Worm (Caenorhabditis elegans) whole organism, L1 larva: ENCODE results near the gene enpl-1.

Source experiments
- blmp-1 ChIP-seq: fragments of 150-350 bp; optimal IDR thresholded peaks from 2 replicates; lab custom pipeline; 2014; ENCODE audit warnings: missing biosample characterization, missing genetic modification characterization
- egl-27 ChIP-seq, 2 experiments: fragments of 150-350 bp in 1 of 2; sonication (generic microtip); optimal IDR thresholded peaks; 3 replicates each; lab custom pipeline; 2017 to 2018; ENCODE audit warnings: missing biosample characterization in 2 of 2, missing genetic modification characterization in 2 of 2, missing genetic modification reagents in 2 of 2
- fos-1 ChIP-seq: fragments of 150-350 bp; optimal IDR thresholded peaks from 2 replicates; lab custom pipeline; 2014; ENCODE audit warnings: missing biosample characterization, missing genetic modification characterization
- jun-1 ChIP-seq: fragments of 150-350 bp; optimal IDR thresholded peaks from 2 replicates; lab custom pipeline; 2014; ENCODE audit warnings: missing biosample characterization, missing genetic modification reagents, missing genetic modification characterization
- lin-39 ChIP-seq: fragments of 150-350 bp; optimal IDR thresholded peaks from 2 replicates; lab custom pipeline; 2014; ENCODE audit warnings: missing biosample characterization, missing genetic modification reagents, missing genetic modification characterization
- mdl-1 ChIP-seq, 2 experiments: fragments of 150-350 bp; optimal IDR thresholded peaks; 2 replicates each; lab custom pipeline; 2014 to 2017; ENCODE audit warnings: missing biosample characterization in 2 of 2, missing genetic modification characterization in 2 of 2, inconsistent platforms in 1 of 2
- nhr-28 ChIP-seq: fragments of 150-350 bp; optimal IDR thresholded peaks from 2 replicates; lab custom pipeline; 2014; ENCODE audit warnings: missing biosample characterization, missing genetic modification characterization
- nhr-77 ChIP-seq: fragments of 150-350 bp; optimal IDR thresholded peaks from 2 replicates; lab custom pipeline; 2014; ENCODE audit warnings: missing biosample characterization, missing genetic modification characterization
- snpc-4 ChIP-seq: fragments of 150-350 bp; optimal IDR thresholded peaks from 2 replicates; lab custom pipeline; 2014; ENCODE audit warnings: missing biosample characterization, missing genetic modification characterization
- unc-130 ChIP-seq: fragments of 150-350 bp; optimal IDR thresholded peaks from 2 replicates; lab custom pipeline; 2017; ENCODE audit warnings: missing biosample characterization, missing genetic modification characterization, inconsistent platforms
- unc-62 ChIP-seq: fragments of 150-350 bp; optimal IDR thresholded peaks from 2 replicates; lab custom pipeline; 2014; ENCODE audit warnings: missing biosample characterization, missing genetic modification reagents, missing genetic modification characterization
- zag-1 ChIP-seq: fragments of 150-350 bp; optimal IDR thresholded peaks from 2 replicates; lab custom pipeline; 2014; ENCODE audit warnings: missing biosample characterization, missing genetic modification characterization
- ztf-4 ChIP-seq: fragments of 150-350 bp; optimal IDR thresholded peaks from 2 replicates; lab custom pipeline; 2014; ENCODE audit warnings: missing biosample characterization, missing genetic modification characterization

DNA sequence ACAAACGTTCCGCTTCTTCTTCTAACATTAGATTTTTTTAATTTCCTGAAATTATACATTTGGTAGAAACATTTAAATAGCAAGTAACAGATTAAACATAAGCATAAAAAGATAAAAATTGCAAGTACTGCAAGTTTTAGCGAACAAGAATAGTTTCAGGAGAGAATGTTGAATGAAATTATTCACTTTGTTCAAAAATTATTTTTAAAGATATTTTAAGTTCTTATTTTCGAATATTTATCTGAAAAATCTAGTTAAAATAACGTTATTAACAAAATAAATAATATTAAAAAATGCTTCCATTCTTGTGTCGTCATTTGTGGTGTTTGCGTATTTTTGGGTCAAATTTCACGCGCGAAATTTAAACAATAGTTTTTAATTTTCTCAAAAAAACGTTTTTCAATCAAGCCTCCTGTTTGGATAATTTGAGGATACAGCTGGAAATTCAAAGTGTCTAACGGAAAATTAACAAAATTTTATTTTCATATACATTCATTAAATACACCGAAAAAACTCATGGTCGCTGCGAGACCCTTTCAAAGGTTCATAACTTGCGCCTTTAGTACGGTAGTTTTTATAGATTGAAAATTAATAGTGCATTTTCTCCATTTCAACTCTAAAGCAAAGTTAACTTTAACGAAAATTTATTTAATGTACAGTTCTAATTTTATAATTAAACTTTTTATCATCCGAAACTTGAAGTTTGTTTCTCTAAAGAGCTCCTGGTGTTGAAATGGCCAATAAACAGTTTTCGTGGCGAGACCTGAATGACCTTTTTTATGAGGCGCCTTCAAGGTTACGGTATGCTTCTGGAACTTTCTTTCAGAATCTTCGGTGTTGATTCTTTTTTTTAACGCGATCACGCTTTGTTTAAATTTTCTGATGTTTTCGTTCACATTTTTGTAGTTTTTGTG lies 23.5 kb downstream of the enpl-1 start, which contains the start of gene skih-2:
- no peak for TF ChIP-seq ztf-4 (tag; lab: Kevin White, UChicago)
- TF ChIP-seq mdl-1 (tag; optimal IDR thresholded peaks at IDR 0.05; lab: Kevin White, UChicago), result no peak
- no peak for TF ChIP-seq unc-130
- peak; percentile 18 for TF ChIP-seq lin-39
- TF ChIP-seq blmp-1 (tag; lab: Kevin White, UChicago), result peak; percentile 27
- TF ChIP-seq zag-1, result peak; percentile 58
- TF ChIP-seq fos-1 (tag; lab: Kevin White, UChicago), result no peak
- peak; percentile 20 for TF ChIP-seq snpc-4 (tag; lab: Kevin White, UChicago)
- TF ChIP-seq nhr-77 (tag; lab: Kevin White, UChicago), result no peak
- no peak for TF ChIP-seq nhr-28 (tag; lab: Kevin White, UChicago)
- TF ChIP-seq unc-62 (GFP tag; lab: Kevin White, UChicago), result no peak
- no peak for TF ChIP-seq jun-1 (tag; lab: Kevin White, UChicago)
- TF ChIP-seq egl-27 (tag; optimal IDR thresholded peaks at IDR 0.05; lab: Kevin White, UChicago), result no peak
